Worm (Caenorhabditis elegans) whole organism, L1 larva: ENCODE measurements around the gene tut-2.
A peak's percentile ranks its signal among the peaks of the same experiment; 100 is the strongest.

ENCODE experiments used
- C04F5.9 ChIP-seq: sonication (generic microtip); optimal IDR thresholded peaks from 2 replicates; lab custom pipeline; 2016; ENCODE audit warnings: missing genetic modification characterization, missing compliant biosample characterization
- C16A3.4 ChIP-seq: fragments of 150-350 bp; optimal IDR thresholded peaks from 2 replicates; lab custom pipeline; 2014; ENCODE audit warnings: missing biosample characterization, missing genetic modification characterization
- C34B4.2 ChIP-seq: sonication (generic microtip); optimal IDR thresholded peaks from 2 replicates; lab custom pipeline; 2017; ENCODE audit warnings: mild to moderate bottlenecking, missing genetic modification characterization, missing compliant biosample characterization
- Y116A8C.19 ChIP-seq: sonication (generic microtip); optimal IDR thresholded peaks from 2 replicates; lab custom pipeline; 2016; ENCODE audit warnings: missing compliant biosample characterization, missing genetic modification characterization, borderline replicate concordance
- aly-2 ChIP-seq: fragments of 150-350 bp; optimal IDR thresholded peaks from 2 replicates; lab custom pipeline; 2014; ENCODE audit warnings: missing biosample characterization, missing genetic modification characterization
- ama-1 ChIP-seq: fragments of 150-350 bp; optimal IDR thresholded peaks from 2 replicates; lab custom pipeline; 2014
- blmp-1 ChIP-seq: fragments of 150-350 bp; optimal IDR thresholded peaks from 2 replicates; lab custom pipeline; 2014; ENCODE audit warnings: missing biosample characterization, missing genetic modification characterization
- ceh-8 ChIP-seq: fragments of 200-800 bp; sonication (Bioruptor generic); optimal IDR thresholded peaks from 2 replicates; lab custom pipeline; 2018; ENCODE audit warnings: mild to moderate bottlenecking, missing genetic modification characterization, moderate library complexity, missing compliant biosample characterization
- ceh-90 ChIP-seq: sonication (generic microtip); optimal IDR thresholded peaks from 2 replicates; lab custom pipeline; 2016; ENCODE audit warnings: missing genetic modification characterization, missing compliant biosample characterization
- ces-1 ChIP-seq: fragments of 150-350 bp; optimal IDR thresholded peaks from 2 replicates; lab custom pipeline; 2014; ENCODE audit warnings: missing biosample characterization, missing genetic modification reagents, missing genetic modification characterization
- dsc-1 ChIP-seq: sonication (generic microtip); optimal IDR thresholded peaks from 2 replicates; lab custom pipeline; 2016; ENCODE audit warnings: mild to moderate bottlenecking, missing genetic modification characterization, missing compliant biosample characterization
- efl-1 ChIP-seq, 4 experiments: fragments of 150-350 bp; optimal IDR thresholded peaks in 3 of 4; peaks in 1 of 4; 1 replicate in 1 of 4; 2 replicates in 3 of 4; lab custom pipeline; 2014; ENCODE audit warnings: missing biosample characterization in 2 of 4, missing genetic modification characterization in 2 of 4, missing genetic modification reagents in 2 of 4
- efl-3 ChIP-seq: fragments of 200-800 bp; sonication (Bioruptor generic); optimal IDR thresholded peaks from 2 replicates; lab custom pipeline; 2018; ENCODE audit warnings: mild to moderate bottlenecking, missing genetic modification characterization, missing compliant biosample characterization
- elt-2 ChIP-seq: sonication (generic microtip); optimal IDR thresholded peaks from 2 replicates; lab custom pipeline; 2016; ENCODE audit warnings: missing genetic modification characterization, mild to moderate bottlenecking, inconsistent platforms, missing compliant biosample characterization, missing genetic modification reagents
- ets-5 ChIP-seq: fragments of 200-800 bp; sonication (Bioruptor generic); IDR thresholded peaks from 2 replicates; pipeline ENCODE4 v1.3.6; 2022; ENCODE audit warnings: missing genetic modification characterization, missing compliant biosample characterization
- fkh-8 ChIP-seq: sonication (generic microtip); optimal IDR thresholded peaks from 2 replicates; lab custom pipeline; 2016; ENCODE audit warnings: mild to moderate bottlenecking, missing genetic modification characterization, missing compliant biosample characterization
- grh-1 ChIP-seq: fragments of 200-800 bp; sonication (Bioruptor generic); IDR thresholded peaks from 2 replicates; pipeline ENCODE4 v1.3.6; 2022; ENCODE audit warnings: missing genetic modification reagents, missing genetic modification characterization, missing compliant biosample characterization
- hlh-4 ChIP-seq: sonication (generic microtip); optimal IDR thresholded peaks from 2 replicates; lab custom pipeline; 2016; ENCODE audit warnings: mild to moderate bottlenecking, missing genetic modification characterization, missing compliant biosample characterization
- hpl-2 ChIP-seq: fragments of 150-350 bp; optimal IDR thresholded peaks from 2 replicates; lab custom pipeline; 2014; ENCODE audit warnings: missing biosample characterization, missing genetic modification reagents, missing genetic modification characterization
- irx-1 ChIP-seq: sonication (generic microtip); optimal IDR thresholded peaks from 2 replicates; lab custom pipeline; 2016; ENCODE audit warnings: missing genetic modification characterization, missing compliant biosample characterization
- lin-13 ChIP-seq: fragments of 150-350 bp; optimal IDR thresholded peaks from 2 replicates; lab custom pipeline; 2014; ENCODE audit warnings: missing biosample characterization, missing genetic modification reagents, missing genetic modification characterization
- lin-14 ChIP-seq: fragments of 200-800 bp; sonication (Bioruptor generic); optimal IDR thresholded peaks from 2 replicates; lab custom pipeline; 2018; ENCODE audit warnings: mild to moderate bottlenecking, missing genetic modification characterization, moderate library complexity, missing compliant biosample characterization
- lir-3 ChIP-seq: sonication (generic microtip); optimal IDR thresholded peaks from 2 replicates; lab custom pipeline; 2016; ENCODE audit warnings: mild to moderate bottlenecking, missing genetic modification characterization, moderate library complexity, missing compliant biosample characterization; ENCODE audit not compliant: poor library complexity
- mab-9 ChIP-seq: fragments of 200-800 bp; sonication (Bioruptor generic); IDR thresholded peaks from 2 replicates; pipeline ENCODE4 v1.3.6; 2022; ENCODE audit warnings: missing genetic modification reagents, missing genetic modification characterization, missing compliant biosample characterization
- mdl-1 ChIP-seq, 2 experiments: fragments of 150-350 bp; optimal IDR thresholded peaks; 2 replicates each; lab custom pipeline; 2014 to 2017; ENCODE audit warnings: missing biosample characterization in 2 of 2, missing genetic modification characterization in 2 of 2, inconsistent platforms in 1 of 2
- mep-1 ChIP-seq: fragments of 150-350 bp; optimal IDR thresholded peaks from 2 replicates; lab custom pipeline; 2014; ENCODE audit warnings: missing biosample characterization, missing genetic modification characterization
- nhr-20 ChIP-seq: sonication (generic microtip); optimal IDR thresholded peaks from 2 replicates; lab custom pipeline; 2016; ENCODE audit warnings: mild to moderate bottlenecking, missing genetic modification characterization, missing compliant biosample characterization
- nhr-28 ChIP-seq: fragments of 150-350 bp; optimal IDR thresholded peaks from 2 replicates; lab custom pipeline; 2014; ENCODE audit warnings: missing biosample characterization, missing genetic modification characterization
- nhr-47 ChIP-seq: sonication (generic microtip); optimal IDR thresholded peaks from 2 replicates; lab custom pipeline; 2016; ENCODE audit warnings: mild to moderate bottlenecking, missing genetic modification characterization, moderate library complexity, missing compliant biosample characterization
- nhr-76 ChIP-seq: sonication (generic microtip); optimal IDR thresholded peaks from 2 replicates; lab custom pipeline; 2017; ENCODE audit warnings: missing biosample characterization, missing genetic modification characterization
- nhr-84 ChIP-seq: sonication (generic microtip); optimal IDR thresholded peaks from 2 replicates; lab custom pipeline; 2017; ENCODE audit warnings: missing biosample characterization, missing genetic modification characterization
- nhr-85 ChIP-seq: sonication (generic microtip); peaks from one replicate; lab custom pipeline; 2016; ENCODE audit warnings: missing genetic modification characterization, inconsistent platforms, missing compliant biosample characterization
- nhr-90 ChIP-seq: sonication (generic microtip); optimal IDR thresholded peaks from 2 replicates; lab custom pipeline; 2016; ENCODE audit warnings: mild to moderate bottlenecking, missing genetic modification characterization, missing compliant biosample characterization; ENCODE audit not compliant: poor library complexity
- pag-3 ChIP-seq: sonication (generic microtip); optimal IDR thresholded peaks from 2 replicates; lab custom pipeline; 2017; ENCODE audit warnings: missing genetic modification characterization, mild to moderate bottlenecking, missing compliant biosample characterization, antibody characterized with exemption, borderline replicate concordance; ENCODE audit not compliant: insufficient read depth
- rnt-1 ChIP-seq: sonication (generic microtip); optimal IDR thresholded peaks from 2 replicates; lab custom pipeline; 2016; ENCODE audit warnings: mild to moderate bottlenecking, missing genetic modification characterization, moderate library complexity, missing compliant biosample characterization
- snpc-4 ChIP-seq: fragments of 150-350 bp; optimal IDR thresholded peaks from 2 replicates; lab custom pipeline; 2014; ENCODE audit warnings: missing biosample characterization, missing genetic modification characterization
- snu-23 ChIP-seq: sonication (generic microtip); optimal IDR thresholded peaks from 2 replicates; lab custom pipeline; 2016; ENCODE audit warnings: missing genetic modification characterization, missing compliant biosample characterization
- tlp-1 ChIP-seq: fragments of 150-350 bp; optimal IDR thresholded peaks from 2 replicates; lab custom pipeline; 2014; ENCODE audit warnings: missing biosample characterization, missing genetic modification characterization
- unc-130 ChIP-seq: fragments of 150-350 bp; optimal IDR thresholded peaks from 2 replicates; lab custom pipeline; 2017; ENCODE audit warnings: missing biosample characterization, missing genetic modification characterization, inconsistent platforms
- unc-30 ChIP-seq: sonication (generic microtip); optimal IDR thresholded peaks from 2 replicates; lab custom pipeline; 2017; ENCODE audit warnings: missing biosample characterization, missing genetic modification characterization
- vab-15 ChIP-seq: sonication (generic microtip); optimal IDR thresholded peaks from 2 replicates; lab custom pipeline; 2017; ENCODE audit warnings: missing genotype, mild to moderate bottlenecking, missing genetic modification characterization, missing compliant biosample characterization
- xbp-1 ChIP-seq: sonication (generic microtip); optimal IDR thresholded peaks from 2 replicates; lab custom pipeline; 2016; ENCODE audit warnings: missing genetic modification characterization, missing compliant biosample characterization
- zip-4 ChIP-seq: fragments of 200-800 bp; sonication (Bioruptor generic); optimal IDR thresholded peaks from 2 replicates; lab custom pipeline; 2018; ENCODE audit warnings: mild to moderate bottlenecking, missing genetic modification characterization, moderate library complexity, missing compliant biosample characterization
- ztf-4 ChIP-seq: fragments of 150-350 bp; optimal IDR thresholded peaks from 2 replicates; lab custom pipeline; 2014; ENCODE audit warnings: missing biosample characterization, missing genetic modification characterization

tut-2 gene

DNA sequence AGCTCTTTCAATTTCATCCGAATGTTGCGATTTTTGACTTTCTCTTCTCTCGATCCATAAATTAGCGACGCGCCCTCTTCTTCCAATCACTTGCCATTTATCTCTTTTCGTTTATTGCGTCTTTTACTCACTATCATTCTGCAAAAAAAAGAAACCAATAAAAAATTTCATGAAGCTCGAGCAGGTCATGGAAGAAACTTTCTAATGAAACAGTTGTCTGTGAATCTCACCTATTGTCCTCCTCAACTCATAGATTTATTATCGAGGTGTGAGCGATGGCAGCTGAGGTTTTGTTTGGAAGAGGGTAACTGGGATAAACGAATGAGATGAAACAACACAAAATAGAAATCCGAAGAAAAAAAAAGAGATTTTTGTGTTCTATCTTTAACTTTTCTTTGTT, 6.2 kb downstream of the tut-2 start (continued):
- TF ChIP-seq tlp-1 (no peak), C04F5.9 (no peak), xbp-1 (no peak), unc-30 (tag; lab: Kevin White, UChicago) (no peak), efl-3 (GFP tag; lab: Kevin White, UChicago) (no peak), irx-1 (tag; lab: Kevin White, UChicago) (no peak), C16A3.4 (tag; lab: Kevin White, UChicago) (no peak), efl-1 (optimal IDR thresholded peaks at IDR 0.05; lab: Kevin White, UChicago) (no peak), efl-1 (GFP tag; optimal IDR thresholded peaks at IDR 0.05 in 1 of 2; lab: Kevin White, UChicago) (no peak), nhr-20 (tag; lab: Kevin White, UChicago) (no peak), nhr-28 (no peak), unc-130 (tag; lab: Kevin White, UChicago) (peak; percentile 11), mab-9 (no peak)

DNA sequence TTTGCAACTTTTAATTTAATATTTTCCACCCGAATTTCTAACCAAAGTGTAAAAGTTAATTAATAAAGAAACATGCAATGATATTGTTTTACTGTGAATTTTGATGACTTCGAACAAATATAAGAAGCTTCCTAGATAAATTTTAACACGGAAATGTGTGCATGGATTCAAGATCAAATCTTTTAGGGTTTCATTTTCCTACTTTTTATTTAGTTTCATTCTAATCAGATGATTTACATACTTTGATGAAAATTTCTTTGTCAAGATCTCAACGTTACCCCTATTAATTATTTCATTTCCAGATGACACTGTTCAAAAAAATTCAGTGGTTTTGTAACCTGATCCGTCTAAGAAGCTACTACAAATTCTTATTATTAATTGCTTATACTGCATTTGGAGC, 9.2 kb downstream of the tut-2 start, which contains the start of gene twk-12:
TSS of gene twk-12 (plus strand) at position 301 of the 400 bp plus-strand sequence.
- TF ChIP-seq ama-1 (no peak), efl-1 (optimal IDR thresholded peaks at IDR 0.05; lab: Kevin White, UChicago) (no peak), efl-1 (GFP tag; optimal IDR thresholded peaks at IDR 0.05 in 1 of 2; lab: Kevin White, UChicago) (peak in 1 of 2 experiments; percentile 23), nhr-84 (no peak)

DNA sequence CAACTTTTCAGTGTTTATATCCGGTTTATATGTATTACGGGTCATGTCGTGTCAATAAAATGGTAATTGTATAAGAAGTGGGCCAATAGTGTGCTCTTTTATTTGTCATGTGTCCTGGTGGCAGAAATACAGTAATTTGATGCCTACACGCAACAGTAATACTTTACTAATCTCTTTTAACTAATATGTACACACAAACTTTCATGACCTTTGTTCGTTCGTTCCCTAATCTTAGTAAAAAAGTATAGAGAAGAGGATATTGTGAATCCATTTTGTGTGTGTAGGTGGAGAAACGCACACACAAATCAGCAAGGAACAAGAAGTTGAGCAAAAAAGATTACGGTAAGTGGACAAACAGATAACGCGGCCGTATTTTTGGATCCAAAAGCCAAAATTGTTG, 12.8 kb downstream of the tut-2 start:
- no peak for TF ChIP-seq grh-1 (GFP tag; lab: Robert Waterston, UW)
- no peak for TF ChIP-seq nhr-85 (tag; lab: Kevin White, UChicago)
- no peak for TF ChIP-seq unc-30 (tag; lab: Kevin White, UChicago)
- no peak for TF ChIP-seq snpc-4 (tag; lab: Kevin White, UChicago)
- no peak for TF ChIP-seq irx-1 (tag; lab: Kevin White, UChicago)
- no peak for TF ChIP-seq C04F5.9
- no peak for TF ChIP-seq ceh-90 (tag; lab: Kevin White, UChicago)
- TF ChIP-seq snu-23 (GFP tag; lab: Kevin White, UChicago): no peak
- TF ChIP-seq rnt-1 (tag; lab: Kevin White, UChicago): no peak
- TF ChIP-seq C16A3.4 (tag; lab: Kevin White, UChicago): no peak

ce11 chrV:10671618-10672017, 13.6 kb downstream of the tut-2 start, which contains the start of gene ceh-22:
Gene ceh-22, plus strand, starts transcription at chrV:10671918.
- no peak for TF ChIP-seq mdl-1 (tag; optimal IDR thresholded peaks at IDR 0.05; lab: Kevin White, UChicago)
- no peak for TF ChIP-seq lin-13 (GFP tag; lab: Kevin White, UChicago)
- no peak for TF ChIP-seq ets-5 (GFP tag; lab: Robert Waterston, UW)
- no peak for TF ChIP-seq hlh-4 (tag; lab: Kevin White, UChicago)
- no peak for TF ChIP-seq hpl-2 (GFP tag; lab: Kevin White, UChicago)
- no peak for TF ChIP-seq vab-15 (tag; lab: Kevin White, UChicago)
- no peak for TF ChIP-seq elt-2
- no peak for TF ChIP-seq nhr-85 (tag; lab: Kevin White, UChicago)
- no peak for TF ChIP-seq rnt-1 (tag; lab: Kevin White, UChicago)
- no peak for TF ChIP-seq mep-1 (tag; lab: Kevin White, UChicago)
- no peak for TF ChIP-seq ama-1
- TF ChIP-seq Y116A8C.19 (tag; lab: Kevin White, UChicago): no peak
- TF ChIP-seq ces-1: no peak
- no peak for TF ChIP-seq fkh-8 (tag; lab: Kevin White, UChicago)
- TF ChIP-seq ceh-8 (GFP tag; lab: Kevin White, UChicago): no peak
- TF ChIP-seq blmp-1 (tag; lab: Kevin White, UChicago): no peak

DNA sequence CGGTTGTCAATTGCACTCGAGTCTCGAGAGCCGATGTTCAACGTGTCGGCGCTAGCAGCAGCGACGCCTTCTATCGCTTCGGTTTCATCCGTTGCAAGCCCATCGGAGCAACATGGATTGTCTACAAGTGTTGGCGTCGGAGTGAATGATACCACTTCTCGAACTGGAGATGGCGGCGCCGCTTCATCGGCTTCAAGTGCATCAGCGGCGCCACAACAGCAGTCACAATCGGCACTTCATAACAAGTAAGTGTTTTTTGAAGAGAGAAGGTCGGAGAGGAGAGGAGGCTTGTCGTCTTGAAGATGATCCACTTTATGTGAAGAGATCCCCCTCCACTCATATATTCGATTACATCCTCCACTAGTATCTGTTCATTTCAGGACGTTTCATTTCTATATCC, 14.6 kb downstream of the tut-2 start:
- TF ChIP-seq nhr-20 (tag; lab: Kevin White, UChicago) (peak; percentile 13), C16A3.4 (tag; lab: Kevin White, UChicago) (no peak), lir-3 (tag; lab: Kevin White, UChicago) (no peak), snu-23 (GFP tag; lab: Kevin White, UChicago) (no peak), unc-30 (tag; lab: Kevin White, UChicago) (no peak), pag-3 (tag; lab: Kevin White, UChicago) (no peak), ama-1 (no peak), C34B4.2 (tag; lab: Kevin White, UChicago) (no peak), nhr-47 (tag; lab: Kevin White, UChicago) (no peak), vab-15 (tag; lab: Kevin White, UChicago) (no peak), elt-2 (no peak), lin-14 (peak; percentile 39), ztf-4 (tag; lab: Kevin White, UChicago) (no peak), zip-4 (GFP tag; lab: Kevin White, UChicago) (no peak), nhr-90 (no peak), aly-2 (tag; lab: Kevin White, UChicago) (no peak), dsc-1 (no peak), nhr-76 (tag; lab: Kevin White, UChicago) (no peak), ets-5 (GFP tag; lab: Robert Waterston, UW) (no peak)
